Fruit fly (Drosophila melanogaster) whole organism, adult: Measurements from ENCODE around the gene CG42404.

Source experiments
- CG7045 ChIP-seq: fragments of 200-800 bp; sonication (Bioruptor generic); optimal IDR thresholded peaks from 2 replicates; lab custom pipeline; 2017; ENCODE audit warnings: missing biosample characterization, mild to moderate bottlenecking, missing genetic modification characterization
- cnc ChIP-seq, 2 experiments: fragments of >200 bp; optimal IDR thresholded peaks; 2 replicates each; lab custom pipeline; 2017
- kay ChIP-seq: fragments of 200-800 bp; sonication (Bioruptor generic); peaks from one replicate; lab custom pipeline; 2016; ENCODE audit warnings: missing biosample characterization, missing genetic modification characterization, borderline replicate concordance

DNA sequence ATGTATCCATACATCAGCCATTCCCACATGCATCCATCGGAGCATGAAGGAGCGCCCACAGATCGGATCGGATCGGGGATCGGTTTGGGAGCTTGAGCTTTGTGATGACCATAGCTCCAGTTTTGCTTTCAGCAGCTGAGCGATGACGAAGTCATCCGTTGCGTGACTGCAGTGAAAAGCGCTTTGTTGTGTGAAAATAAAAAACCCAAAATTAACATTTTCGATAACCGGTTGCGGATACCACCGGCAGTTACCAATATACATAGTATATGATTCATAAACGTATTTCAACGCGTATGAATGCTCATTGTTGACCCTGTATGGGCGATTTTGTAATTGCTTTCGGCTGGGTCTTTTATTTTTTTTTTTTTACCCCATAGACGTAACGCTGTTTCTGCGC is 44.7 kb upstream of the CG42404 start:
- TF ChIP-seq CG7045 (GFP tag; lab: Kevin White, UChicago) (no peak), cnc (optimal IDR thresholded peaks at IDR 0.05; lab: Kevin White, UChicago) (no peak), kay (GFP tag; lab: Kevin White, UChicago) (no peak)
